Fruit fly (Drosophila melanogaster) whole organism, embryonic: Measurements from ENCODE around the gene gcm.

Source experiments
- B-H1 ChIP-seq: fragments of 200-800 bp; sonication (Bioruptor generic); IDR thresholded peaks from 3 replicates; pipeline ENCODE4 v1.3.6; 2022; ENCODE audit warnings: missing biosample characterization, missing genetic modification characterization
- CG10431 ChIP-seq: fragments of 200-800 bp; sonication (Bioruptor generic); optimal IDR thresholded peaks from 3 replicates; lab custom pipeline; 2018; ENCODE audit warnings: missing biosample characterization, mild to moderate bottlenecking, missing genetic modification characterization
- CG11398 ChIP-seq: fragments of 200-800 bp; sonication (Bioruptor generic); optimal IDR thresholded peaks from 2 replicates; lab custom pipeline; 2016; ENCODE audit warnings: missing biosample characterization, missing genetic modification characterization
- CG11456 ChIP-seq: fragments of 200-800 bp; sonication (Bioruptor generic); IDR thresholded peaks from 3 replicates; pipeline ENCODE4 v1.3.6; 2022; ENCODE audit warnings: missing biosample characterization, missing genetic modification characterization
- CG11695 ChIP-seq: fragments of 200-800 bp; sonication (Bioruptor generic); IDR thresholded peaks from 3 replicates; pipeline ENCODE4 v1.3.6; 2022; ENCODE audit warnings: missing biosample characterization, missing genetic modification characterization
- CG12659 ChIP-seq: fragments of 200-800 bp; sonication (Bioruptor generic); optimal IDR thresholded peaks from 3 replicates; lab custom pipeline; 2017; ENCODE audit warnings: mild to moderate bottlenecking, missing biosample characterization, missing genetic modification reagents, missing genetic modification characterization
- CG15011 ChIP-seq: fragments of 200-800 bp; sonication (Bioruptor generic); optimal IDR thresholded peaks from 3 replicates; lab custom pipeline; 2018; ENCODE audit warnings: missing biosample characterization, mild to moderate bottlenecking, missing genetic modification characterization
- CG15073 ChIP-seq: fragments of 200-800 bp; sonication (Bioruptor generic); optimal IDR thresholded peaks from 2 replicates; lab custom pipeline; 2016; ENCODE audit warnings: missing biosample characterization, missing genetic modification characterization
- CG1603 ChIP-seq: fragments of 200-800 bp; sonication (Bioruptor generic); optimal IDR thresholded peaks from 2 replicates; lab custom pipeline; 2019; ENCODE audit warnings: missing biosample characterization, mild to moderate bottlenecking, missing genetic modification characterization, moderate library complexity
- CG17361 ChIP-seq: fragments of 200-800 bp; sonication (Bioruptor generic); IDR thresholded peaks from 3 replicates; pipeline ENCODE4 v1.3.6; 2022; ENCODE audit warnings: missing biosample characterization, missing genetic modification characterization
- CG2678 ChIP-seq: fragments of 200-800 bp; sonication (Bioruptor generic); optimal IDR thresholded peaks from 3 replicates; lab custom pipeline; 2019; ENCODE audit warnings: missing biosample characterization, mild to moderate bottlenecking, missing genetic modification characterization, moderate library complexity
- CG3407 ChIP-seq: fragments of 200-800 bp; sonication (Bioruptor generic); optimal IDR thresholded peaks from 2 replicates; lab custom pipeline; 2018; ENCODE audit warnings: missing biosample characterization, mild to moderate bottlenecking, missing genetic modification characterization
- CG3847 ChIP-seq: fragments of 200-800 bp; sonication (Bioruptor generic); IDR thresholded peaks from 2 replicates; pipeline ENCODE4 v1.3.6; 2022; ENCODE audit warnings: missing biosample characterization, missing genetic modification characterization
- CG7372 ChIP-seq: fragments of 200-800 bp; sonication (Bioruptor generic); IDR thresholded peaks from 2 replicates; pipeline ENCODE4 v1.3.6; 2022; ENCODE audit warnings: missing biosample characterization, missing genetic modification characterization
- CG7745 ChIP-seq: fragments of 200-800 bp; sonication (Bioruptor generic); optimal IDR thresholded peaks from 2 replicates; lab custom pipeline; 2018; ENCODE audit warnings: missing biosample characterization, mild to moderate bottlenecking, missing genetic modification characterization, moderate library complexity
- CG7786 ChIP-seq: fragments of 200-800 bp; sonication (Bioruptor generic); optimal IDR thresholded peaks from 2 replicates; lab custom pipeline; 2016; ENCODE audit warnings: missing biosample characterization, missing genetic modification characterization
- CG8359 ChIP-seq: fragments of 200-800 bp; sonication (Bioruptor generic); optimal IDR thresholded peaks from 2 replicates; lab custom pipeline; 2017; ENCODE audit warnings: missing biosample characterization, mild to moderate bottlenecking, missing genetic modification characterization, borderline replicate concordance
- CG8478 ChIP-seq: fragments of >200 bp; optimal IDR thresholded peaks from 2 replicates; lab custom pipeline; 2018
- CG9727 ChIP-seq: fragments of 200-800 bp; sonication (Bioruptor generic); optimal IDR thresholded peaks from 3 replicates; lab custom pipeline; 2017; ENCODE audit warnings: missing biosample characterization, mild to moderate bottlenecking, missing genetic modification characterization
- CHES-1-like ChIP-seq: fragments of 200-800 bp; sonication (Bioruptor generic); optimal IDR thresholded peaks from 2 replicates; lab custom pipeline; 2016; ENCODE audit warnings: missing biosample characterization, missing genetic modification characterization
- Camta ChIP-seq: fragments of 200-800 bp; sonication (Bioruptor generic); optimal IDR thresholded peaks from 2 replicates; lab custom pipeline; 2016; ENCODE audit warnings: missing biosample characterization, missing genetic modification characterization
- CkIIα-i1 ChIP-seq: fragments of 200-800 bp; sonication (Bioruptor generic); IDR thresholded peaks from 2 replicates; pipeline ENCODE4 v1.3.6; 2022; ENCODE audit warnings: missing biosample characterization, missing genetic modification characterization
- Dref ChIP-seq: fragments of 200-800 bp; sonication (Bioruptor generic); IDR thresholded peaks from 2 replicates; pipeline ENCODE4 v1.3.6; 2022; ENCODE audit warnings: missing biosample characterization, missing genetic modification characterization
- Fer1 ChIP-seq: fragments of 200-800 bp; sonication (Bioruptor generic); optimal IDR thresholded peaks from 2 replicates; lab custom pipeline; 2017; ENCODE audit warnings: missing biosample characterization, mild to moderate bottlenecking, missing genetic modification characterization
- Hr39 ChIP-seq: fragments of >200 bp; optimal IDR thresholded peaks from 2 replicates; lab custom pipeline; 2017
- Hsf ChIP-seq: fragments of 200-800 bp; sonication (Bioruptor generic); optimal IDR thresholded peaks from 3 replicates; lab custom pipeline; 2016; ENCODE audit warnings: missing biosample characterization, missing genetic modification characterization
- MESR4 ChIP-seq: fragments of 200-800 bp; sonication (Bioruptor generic); optimal IDR thresholded peaks from 2 replicates; lab custom pipeline; 2018; ENCODE audit warnings: missing biosample characterization, mild to moderate bottlenecking, missing genetic modification characterization, moderate library complexity
- Max ChIP-seq: fragments of 200-800 bp; sonication (Bioruptor generic); optimal IDR thresholded peaks from 2 replicates; lab custom pipeline; 2016; ENCODE audit warnings: missing biosample characterization, mild to moderate bottlenecking, missing genetic modification characterization
- Med ChIP-seq: fragments of 200-800 bp; sonication (Bioruptor generic); peaks from one replicate; lab custom pipeline; 2016; ENCODE audit warnings: missing biosample characterization, missing genetic modification characterization, mild to moderate bottlenecking, inconsistent platforms, moderate library complexity
- Neu2 ChIP-seq: fragments of 200-800 bp; sonication (Bioruptor generic); optimal IDR thresholded peaks from 3 replicates; lab custom pipeline; 2016; ENCODE audit warnings: missing biosample characterization, missing genetic modification characterization, borderline replicate concordance
- Poxn ChIP-seq: fragments of 200-800 bp; sonication (Bioruptor generic); IDR thresholded peaks from 2 replicates; pipeline ENCODE4 v1.3.6; 2022; ENCODE audit warnings: missing biosample characterization, missing genetic modification characterization
- Rx ChIP-seq: fragments of 200-800 bp; sonication (Bioruptor generic); IDR thresholded peaks from 2 replicates; pipeline ENCODE4 v1.3.6; 2022; ENCODE audit warnings: missing biosample characterization, missing genetic modification characterization
- Ssrp ChIP-seq: fragments of 200-800 bp; sonication (Bioruptor generic); optimal IDR thresholded peaks from 2 replicates; lab custom pipeline; 2018; ENCODE audit warnings: missing biosample characterization, mild to moderate bottlenecking, missing genetic modification characterization, moderate library complexity
- br ChIP-seq: fragments of >200 bp; optimal IDR thresholded peaks from 2 replicates; lab custom pipeline; 2017
- chn ChIP-seq: fragments of 200-800 bp; sonication (Bioruptor generic); optimal IDR thresholded peaks from 2 replicates; lab custom pipeline; 2016; ENCODE audit warnings: missing biosample characterization, missing genetic modification characterization
- danr ChIP-seq: fragments of 200-800 bp; sonication (Bioruptor generic); IDR thresholded peaks from 2 replicates; pipeline ENCODE4 v1.3.6; 2022; ENCODE audit warnings: missing biosample characterization, missing genetic modification characterization
- dimm ChIP-seq: fragments of 200-800 bp; sonication (Bioruptor generic); IDR thresholded peaks from 2 replicates; pipeline ENCODE4 v1.3.6; 2022; ENCODE audit warnings: missing biosample characterization, missing genetic modification characterization
- eve ChIP-seq, 2 experiments: fragments of >200 bp; optimal IDR thresholded peaks; 2 replicates each; lab custom pipeline; 2017; ENCODE audit warnings: missing biosample characterization in 2 of 2, missing genetic modification characterization in 2 of 2
- fd3F ChIP-seq: fragments of 200-800 bp; sonication (Bioruptor generic); optimal IDR thresholded peaks from 2 replicates; lab custom pipeline; 2018; ENCODE audit warnings: missing biosample characterization, mild to moderate bottlenecking, missing genetic modification characterization, moderate library complexity
- gsb ChIP-seq: fragments of 200-800 bp; sonication (Bioruptor generic); IDR thresholded peaks from 2 replicates; pipeline ENCODE4 v1.3.6; 2022; ENCODE audit warnings: missing biosample characterization, missing genetic modification characterization
- hbn ChIP-seq: fragments of 200-800 bp; sonication (Bioruptor generic); IDR thresholded peaks from 2 replicates; pipeline ENCODE4 v1.3.6; 2022; ENCODE audit warnings: missing biosample characterization, missing genetic modification characterization; ENCODE audit not compliant: partially characterized antibody
- her ChIP-seq: fragments of 200-800 bp; sonication (Bioruptor generic); optimal IDR thresholded peaks from 2 replicates; lab custom pipeline; 2016; ENCODE audit warnings: missing biosample characterization, missing genetic modification characterization
- jigr1 ChIP-seq: fragments of 200-800 bp; sonication (Bioruptor generic); IDR thresholded peaks from 3 replicates; pipeline ENCODE4 v1.3.6; 2022; ENCODE audit warnings: missing biosample characterization, missing genetic modification characterization
- lab ChIP-seq: fragments of 200-800 bp; sonication (Bioruptor generic); optimal IDR thresholded peaks from 3 replicates; lab custom pipeline; 2017; ENCODE audit warnings: missing biosample characterization, missing genetic modification characterization, mild to moderate bottlenecking, moderate library complexity, missing genetic modification reagents
- phol ChIP-seq: fragments of 200-800 bp; sonication (Bioruptor generic); optimal IDR thresholded peaks from 3 replicates; lab custom pipeline; 2018; ENCODE audit warnings: missing biosample characterization, mild to moderate bottlenecking, missing genetic modification characterization, moderate library complexity
- pros ChIP-seq: fragments of 200-800 bp; sonication (Bioruptor generic); optimal IDR thresholded peaks from 3 replicates; lab custom pipeline; 2019; ENCODE audit warnings: missing biosample characterization, mild to moderate bottlenecking, missing genetic modification characterization, moderate library complexity
- ranshi ChIP-seq: fragments of 200-800 bp; sonication (Bioruptor generic); IDR thresholded peaks from 2 replicates; pipeline ENCODE4 v1.3.6; 2022; ENCODE audit warnings: missing biosample characterization, missing genetic modification characterization
- schlank ChIP-seq: fragments of 200-800 bp; sonication (Bioruptor generic); optimal IDR thresholded peaks from 2 replicates; lab custom pipeline; 2018; ENCODE audit warnings: missing biosample characterization, mild to moderate bottlenecking, missing genetic modification characterization
- shn ChIP-seq: fragments of 200-800 bp; sonication (Bioruptor generic); optimal IDR thresholded peaks from 3 replicates; lab custom pipeline; 2016; ENCODE audit warnings: missing biosample characterization, missing genetic modification characterization
- tin ChIP-seq: fragments of 200-800 bp; sonication (Bioruptor generic); optimal IDR thresholded peaks from 3 replicates; lab custom pipeline; 2016; ENCODE audit warnings: missing biosample characterization, missing genetic modification characterization
- wek ChIP-seq: fragments of 200-800 bp; sonication (Bioruptor generic); optimal IDR thresholded peaks from 3 replicates; lab custom pipeline; 2018; ENCODE audit warnings: missing biosample characterization, mild to moderate bottlenecking, missing genetic modification characterization, moderate library complexity
- wor ChIP-seq: fragments of 200-800 bp; sonication (Bioruptor generic); IDR thresholded peaks from 2 replicates; pipeline ENCODE4 v1.3.6; 2022; ENCODE audit warnings: missing biosample characterization, missing genetic modification characterization
- zf30C ChIP-seq: fragments of 200-800 bp; sonication (Bioruptor generic); optimal IDR thresholded peaks from 3 replicates; lab custom pipeline; 2018; ENCODE audit warnings: missing biosample characterization, mild to moderate bottlenecking, missing genetic modification characterization

gcm gene

dm6 chr2L:9570673-9571193 lies 10.8 kb downstream of the gcm start (continued):
- TF ChIP-seq shn, result no peak
- TF ChIP-seq CG10431 (GFP tag; lab: Kevin White, UChicago), result peak; percentile 31
- TF ChIP-seq CG11456 (GFP tag; lab: Robert Waterston, UW), result no peak
- TF ChIP-seq chn, result no peak
- no peak for TF ChIP-seq danr
- no peak for TF ChIP-seq CG8478 (lab: Kevin White, UChicago)
- TF ChIP-seq CHES-1-like (GFP tag; lab: Kevin White, UChicago), result no peak
- no peak for TF ChIP-seq CG7372 (GFP tag; lab: Robert Waterston, UW)
- no peak for TF ChIP-seq CG9727 (GFP tag; lab: Kevin White, UChicago)
- TF ChIP-seq Med (GFP tag; lab: Kevin White, UChicago), result peak; percentile 55
- TF ChIP-seq Poxn (GFP tag; lab: Robert Waterston, UW), result no peak
- peak; percentile 37 for TF ChIP-seq CG1603
- TF ChIP-seq gsb, result 0 out of 2 replicates have a peak, but pooled peaks have one; percentile 10
- TF ChIP-seq wek (GFP tag; lab: Kevin White, UChicago), result peak; percentile 62
- TF ChIP-seq CkIIα-i1 (GFP tag; lab: Robert Waterston, UW), result no peak
- TF ChIP-seq CG3847 (GFP tag; lab: Robert Waterston, UW), result no peak
- TF ChIP-seq CG11695 (GFP tag; lab: Robert Waterston, UW), result no peak
- TF ChIP-seq zf30C (GFP tag; lab: Kevin White, UChicago), result no peak
- no peak for TF ChIP-seq Camta (GFP tag; lab: Kevin White, UChicago)
- TF ChIP-seq Fer1 (GFP tag; lab: Kevin White, UChicago), result peak; percentile 28
- TF ChIP-seq CG11398 (GFP tag; lab: Kevin White, UChicago), result peak; percentile 27
- no peak for TF ChIP-seq Hr39 (lab: Kevin White, UChicago)
- no peak; the same call in 2 of the 3 replicates for TF ChIP-seq B-H1 (GFP tag; lab: Robert Waterston, UW)
- no peak for TF ChIP-seq ranshi (GFP tag; lab: Robert Waterston, UW)
- TF ChIP-seq Dref (GFP tag; lab: Robert Waterston, UW), result no peak
- TF ChIP-seq CG8359 (GFP tag; lab: Kevin White, UChicago), result no peak
- no peak for TF ChIP-seq CG7745 (tag; lab: Kevin White, UChicago)
- no peak for TF ChIP-seq Max (GFP tag; lab: Kevin White, UChicago)
- peak; percentile 38 for TF ChIP-seq CG2678 (tag; lab: Kevin White, UChicago)
- no peak for TF ChIP-seq CG17361 (GFP tag; lab: Robert Waterston, UW)
- peak; percentile 11 for TF ChIP-seq MESR4
- TF ChIP-seq CG3407 (GFP tag; lab: Kevin White, UChicago), result peak; percentile 38
- TF ChIP-seq Ssrp (tag; lab: Kevin White, UChicago), result no peak
- no peak for TF ChIP-seq jigr1 (GFP tag; lab: Robert Waterston, UW)
- TF ChIP-seq her (GFP tag; lab: Kevin White, UChicago), result peak; percentile 21
- no peak for TF ChIP-seq phol (tag; lab: Kevin White, UChicago)
- TF ChIP-seq eve (GFP tag; optimal IDR thresholded peaks at IDR 0.05; lab: Kevin White, UChicago), result no peak
- TF ChIP-seq tin (GFP tag; lab: Kevin White, UChicago), result no peak
- no peak for TF ChIP-seq wor (GFP tag; lab: Robert Waterston, UW)
- no peak for TF ChIP-seq br (lab: Kevin White, UChicago)
- TF ChIP-seq lab (GFP tag; lab: Kevin White, UChicago), result peak; percentile 50
- TF ChIP-seq pros (GFP tag; lab: Kevin White, UChicago), result no peak
- peak; percentile 34 for TF ChIP-seq CG12659 (GFP tag; lab: Kevin White, UChicago)
- TF ChIP-seq fd3F, result peak; percentile 49
- no peak for TF ChIP-seq hbn (GFP tag; lab: Robert Waterston, UW)
- TF ChIP-seq schlank (tag; lab: Kevin White, UChicago), result peak; percentile 33
- TF ChIP-seq Hsf (GFP tag; lab: Kevin White, UChicago), result no peak
- TF ChIP-seq dimm (GFP tag; lab: Robert Waterston, UW), result no peak
- no peak for TF ChIP-seq Neu2 (GFP tag; lab: Kevin White, UChicago)
- no peak for TF ChIP-seq CG7786 (GFP tag; lab: Kevin White, UChicago)
- TF ChIP-seq Rx (GFP tag; lab: Robert Waterston, UW), result no peak
- TF ChIP-seq CG15011 (GFP tag; lab: Kevin White, UChicago), result peak; percentile 41
- no peak for TF ChIP-seq CG15073 (GFP tag; lab: Kevin White, UChicago)
